Fruit fly (Drosophila melanogaster) whole organism, embryonic: ENCODE measurements around the gene CG8006.

Experiments
- Antp ChIP-seq: fragments of 200-800 bp; sonication (Bioruptor generic); optimal IDR thresholded peaks from 3 replicates; lab custom pipeline; 2016; ENCODE audit warnings: missing biosample characterization, missing genetic modification characterization
- Atf-2 ChIP-seq: fragments of 200-800 bp; sonication (Bioruptor generic); optimal IDR thresholded peaks from 2 replicates; lab custom pipeline; 2016; ENCODE audit warnings: missing biosample characterization, missing genetic modification characterization
- CG10209 ChIP-seq: fragments of 200-800 bp; sonication (Bioruptor generic); optimal IDR thresholded peaks from 3 replicates; lab custom pipeline; 2017; ENCODE audit warnings: missing biosample characterization, mild to moderate bottlenecking, missing genetic modification characterization, missing genetic modification reagents
- CG10366 ChIP-seq: fragments of 200-800 bp; sonication (Bioruptor generic); IDR thresholded peaks from 2 replicates; pipeline ENCODE4 v1.3.6; 2022; ENCODE audit warnings: missing biosample characterization, missing genetic modification characterization
- CG10462 ChIP-seq: fragments of 200-800 bp; sonication (Bioruptor generic); optimal IDR thresholded peaks from 2 replicates; lab custom pipeline; 2016; ENCODE audit warnings: missing biosample characterization, missing genetic modification characterization
- CG13296 ChIP-seq: fragments of 200-800 bp; sonication (Bioruptor generic); optimal IDR thresholded peaks from 3 replicates; lab custom pipeline; 2018; ENCODE audit warnings: missing biosample characterization, mild to moderate bottlenecking, missing genetic modification characterization
- CG18619 ChIP-seq: fragments of 200-800 bp; sonication (Bioruptor generic); optimal IDR thresholded peaks from 3 replicates; lab custom pipeline; 2017; ENCODE audit warnings: missing biosample characterization, mild to moderate bottlenecking, missing genetic modification characterization
- CG30020 ChIP-seq: fragments of 200-800 bp; optimal IDR thresholded peaks from 2 replicates; lab custom pipeline; 2019; ENCODE audit warnings: missing biosample characterization, mild to moderate bottlenecking, missing genetic modification characterization, moderate library complexity
- CG3163 ChIP-seq: fragments of 200-800 bp; sonication (Bioruptor generic); optimal IDR thresholded peaks from 3 replicates; lab custom pipeline; 2016; ENCODE audit warnings: missing biosample characterization, missing genetic modification characterization
- CG3407 ChIP-seq: fragments of 200-800 bp; sonication (Bioruptor generic); optimal IDR thresholded peaks from 2 replicates; lab custom pipeline; 2018; ENCODE audit warnings: missing biosample characterization, mild to moderate bottlenecking, missing genetic modification characterization
- CG34376 ChIP-seq: fragments of 200-800 bp; sonication (Bioruptor generic); optimal IDR thresholded peaks from 2 replicates; lab custom pipeline; 2018; ENCODE audit warnings: missing biosample characterization, mild to moderate bottlenecking, missing genetic modification characterization
- CG4328 ChIP-seq: fragments of 200-800 bp; sonication (Bioruptor generic); optimal IDR thresholded peaks from 3 replicates; lab custom pipeline; 2017; ENCODE audit warnings: missing biosample characterization, missing genetic modification reagents, missing genetic modification characterization
- CG43689 ChIP-seq: fragments of 200-800 bp; sonication (Bioruptor generic); IDR thresholded peaks from 2 replicates; pipeline ENCODE4 v1.3.6; 2022; ENCODE audit warnings: missing biosample characterization, missing genetic modification characterization
- CG4617 ChIP-seq: fragments of 200-800 bp; sonication (Bioruptor generic); optimal IDR thresholded peaks from 3 replicates; lab custom pipeline; 2016; ENCODE audit warnings: missing biosample characterization, missing genetic modification characterization, borderline replicate concordance
- CG6175 ChIP-seq: fragments of 200-800 bp; sonication (Bioruptor generic); IDR thresholded peaks from 3 replicates; pipeline ENCODE4 v1.3.6; 2022; ENCODE audit warnings: missing biosample characterization, missing genetic modification characterization
- CG9727 ChIP-seq: fragments of 200-800 bp; sonication (Bioruptor generic); optimal IDR thresholded peaks from 3 replicates; lab custom pipeline; 2017; ENCODE audit warnings: missing biosample characterization, mild to moderate bottlenecking, missing genetic modification characterization
- Camta ChIP-seq: fragments of 200-800 bp; sonication (Bioruptor generic); optimal IDR thresholded peaks from 2 replicates; lab custom pipeline; 2016; ENCODE audit warnings: missing biosample characterization, missing genetic modification characterization
- Deaf1 ChIP-seq: fragments of 200-800 bp; optimal IDR thresholded peaks from 3 replicates; lab custom pipeline; 2019; ENCODE audit warnings: missing biosample characterization, mild to moderate bottlenecking, missing genetic modification characterization, moderate library complexity
- Doc2 ChIP-seq: fragments of 200-800 bp; sonication (Bioruptor generic); IDR thresholded peaks from 2 replicates; pipeline ENCODE4 v1.3.6; 2022; ENCODE audit warnings: missing biosample characterization, missing genetic modification characterization
- Elba2 ChIP-seq: fragments of 200-800 bp; sonication (Bioruptor generic); optimal IDR thresholded peaks from 3 replicates; lab custom pipeline; 2016; ENCODE audit warnings: missing biosample characterization, missing genetic modification characterization
- Hr78 ChIP-seq, 2 experiments: fragments of 200-800 bp in 1 of 2; fragments of >200 bp in 1 of 2; sonication (Bioruptor generic) in 1 of 2; optimal IDR thresholded peaks; 2 replicates each; lab custom pipeline; 2017 to 2019; ENCODE audit warnings: missing biosample characterization in 2 of 2, missing genetic modification characterization in 2 of 2, mild to moderate bottlenecking in 1 of 2, moderate library complexity in 1 of 2
- Med ChIP-seq: fragments of 200-800 bp; sonication (Bioruptor generic); peaks from one replicate; lab custom pipeline; 2016; ENCODE audit warnings: missing biosample characterization, missing genetic modification characterization, mild to moderate bottlenecking, inconsistent platforms, moderate library complexity
- Myb ChIP-seq: fragments of 200-800 bp; sonication (Bioruptor generic); optimal IDR thresholded peaks from 2 replicates; lab custom pipeline; 2016; ENCODE audit warnings: missing biosample characterization, missing genetic modification characterization
- PHDP ChIP-seq: fragments of 200-800 bp; sonication (Bioruptor generic); optimal IDR thresholded peaks from 3 replicates; lab custom pipeline; 2018; ENCODE audit warnings: missing biosample characterization, mild to moderate bottlenecking, missing genetic modification characterization, moderate library complexity
- Ravus ChIP-seq: fragments of 200-800 bp; sonication (Bioruptor generic); IDR thresholded peaks from 2 replicates; pipeline ENCODE4 v1.3.6; 2022; ENCODE audit warnings: missing biosample characterization, missing genetic modification characterization
- Rfx ChIP-seq: fragments of 200-800 bp; sonication (Bioruptor generic); IDR thresholded peaks from 2 replicates; pipeline ENCODE4 v1.3.6; 2022; ENCODE audit warnings: missing biosample characterization, missing genetic modification characterization
- Sry-δ ChIP-seq: fragments of 200-800 bp; sonication (Bioruptor generic); optimal IDR thresholded peaks from 2 replicates; lab custom pipeline; 2016; ENCODE audit warnings: missing biosample characterization, missing genetic modification characterization
- Stat92E ChIP-seq, 3 experiments: fragments of >200 bp in 2 of 3; fragments of 200-800 bp in 1 of 3; sonication (Bioruptor generic) in 1 of 3; optimal IDR thresholded peaks; 2 replicates each; lab custom pipeline; 2017 to 2019; ENCODE audit warnings: missing biosample characterization in 3 of 3, missing genetic modification characterization in 3 of 3, mild to moderate bottlenecking in 1 of 3, moderate library complexity in 1 of 3
- abd-A ChIP-seq: fragments of 200-800 bp; sonication (Bioruptor generic); optimal IDR thresholded peaks from 3 replicates; lab custom pipeline; 2019; ENCODE audit warnings: missing biosample characterization, mild to moderate bottlenecking, missing genetic modification characterization, moderate library complexity
- chinmo ChIP-seq: fragments of 200-800 bp; sonication (Bioruptor generic); IDR thresholded peaks from 4 replicates; pipeline ENCODE4 v1.3.6; 2022; ENCODE audit warnings: missing biosample characterization, missing genetic modification characterization; ENCODE audit not compliant: partially characterized antibody
- chn ChIP-seq: fragments of 200-800 bp; sonication (Bioruptor generic); optimal IDR thresholded peaks from 2 replicates; lab custom pipeline; 2016; ENCODE audit warnings: missing biosample characterization, missing genetic modification characterization
- crc ChIP-seq: fragments of 200-800 bp; sonication (Bioruptor generic); optimal IDR thresholded peaks from 2 replicates; lab custom pipeline; 2016; ENCODE audit warnings: missing biosample characterization, missing genetic modification characterization
- da ChIP-seq: fragments of 200-800 bp; sonication (Bioruptor generic); optimal IDR thresholded peaks from 2 replicates; lab custom pipeline; 2016; ENCODE audit warnings: missing biosample characterization, missing genetic modification characterization
- danr ChIP-seq: fragments of 200-800 bp; sonication (Bioruptor generic); IDR thresholded peaks from 2 replicates; pipeline ENCODE4 v1.3.6; 2022; ENCODE audit warnings: missing biosample characterization, missing genetic modification characterization
- dimm ChIP-seq: fragments of 200-800 bp; sonication (Bioruptor generic); IDR thresholded peaks from 2 replicates; pipeline ENCODE4 v1.3.6; 2022; ENCODE audit warnings: missing biosample characterization, missing genetic modification characterization
- exex ChIP-seq: fragments of 200-800 bp; sonication (Bioruptor generic); optimal IDR thresholded peaks from 4 replicates; lab custom pipeline; 2018; ENCODE audit warnings: missing biosample characterization, mild to moderate bottlenecking, missing genetic modification characterization, moderate library complexity
- inv ChIP-seq: fragments of 200-800 bp; sonication (Bioruptor generic); IDR thresholded peaks from 2 replicates; pipeline ENCODE4 v1.3.6; 2022; ENCODE audit warnings: missing biosample characterization, missing genetic modification characterization; ENCODE audit not compliant: partially characterized antibody
- jigr1 ChIP-seq: fragments of 200-800 bp; sonication (Bioruptor generic); IDR thresholded peaks from 3 replicates; pipeline ENCODE4 v1.3.6; 2022; ENCODE audit warnings: missing biosample characterization, missing genetic modification characterization
- kah ChIP-seq: fragments of 200-800 bp; sonication (Bioruptor generic); optimal IDR thresholded peaks from 2 replicates; lab custom pipeline; 2018; ENCODE audit warnings: missing biosample characterization, mild to moderate bottlenecking, missing genetic modification characterization
- mld ChIP-seq: fragments of 200-800 bp; sonication (Bioruptor generic); IDR thresholded peaks from 3 replicates; pipeline ENCODE4 v1.3.6; 2022; ENCODE audit warnings: missing biosample characterization, missing genetic modification characterization; ENCODE audit not compliant: partially characterized antibody
- phol ChIP-seq: fragments of 200-800 bp; sonication (Bioruptor generic); optimal IDR thresholded peaks from 3 replicates; lab custom pipeline; 2018; ENCODE audit warnings: missing biosample characterization, mild to moderate bottlenecking, missing genetic modification characterization, moderate library complexity
- pum ChIP-seq: fragments of 200-800 bp; sonication (Bioruptor generic); optimal IDR thresholded peaks from 2 replicates; lab custom pipeline; 2016; ENCODE audit warnings: missing biosample characterization, missing genetic modification characterization
- seq ChIP-seq: fragments of 200-800 bp; sonication (Bioruptor generic); IDR thresholded peaks from 2 replicates; pipeline ENCODE4 v1.3.6; 2022; ENCODE audit warnings: missing biosample characterization, missing genetic modification characterization
- sr ChIP-seq: fragments of 200-800 bp; sonication (Bioruptor generic); IDR thresholded peaks from 3 replicates; pipeline ENCODE4 v1.3.6; 2022; ENCODE audit warnings: missing biosample characterization, missing genetic modification characterization
- ssp ChIP-seq: fragments of 200-800 bp; sonication (Bioruptor generic); IDR thresholded peaks from 2 replicates; pipeline ENCODE4 v1.3.6; 2022; ENCODE audit warnings: missing biosample characterization, missing genetic modification characterization
- tll ChIP-seq, 2 experiments: fragments of 200-800 bp in 1 of 2; fragments of >200 bp in 1 of 2; sonication (Bioruptor generic) in 1 of 2; optimal IDR thresholded peaks; 2 replicates each; lab custom pipeline; 2017 to 2019; ENCODE audit warnings: missing biosample characterization in 2 of 2, missing genetic modification characterization in 2 of 2, mild to moderate bottlenecking in 1 of 2, moderate library complexity in 1 of 2
- ttk ChIP-seq: fragments of 200-800 bp; sonication (Bioruptor generic); IDR thresholded peaks from 2 replicates; pipeline ENCODE4 v2.1.2; 2022; ENCODE audit warnings: missing biosample characterization, missing genetic modification characterization
- unc-4 ChIP-seq: fragments of 200-800 bp; sonication (Bioruptor generic); IDR thresholded peaks from 2 replicates; pipeline ENCODE4 v1.3.6; 2022; ENCODE audit warnings: missing biosample characterization, missing genetic modification characterization; ENCODE audit not compliant: partially characterized antibody

CG8006 gene

dm6 chr3L:8186627-8187396 lies 24.9 kb upstream of the CG8006 start, which contains the start of the genes ERR and Atg18a (continued):
- TF ChIP-seq mld (GFP tag; lab: Robert Waterston, UW) (no peak), inv (GFP tag; lab: Robert Waterston, UW) (peak; percentile 61; the same call in 1 of the 2 replicates), Med (GFP tag; lab: Kevin White, UChicago) (peak; percentile 97), pum (GFP tag; lab: Kevin White, UChicago) (peak; percentile 83), Hr78 (GFP tag; optimal IDR thresholded peaks at IDR 0.05; lab: Kevin White, UChicago) (no peak), exex (tag; lab: Kevin White, UChicago) (peak; percentile 50), phol (tag; lab: Kevin White, UChicago) (peak; percentile 90), sr (peak; percentile 46; the same call in 1 of the 3 replicates), CG4328 (GFP tag; lab: Kevin White, UChicago) (peak; percentile 65), da (GFP tag; lab: Kevin White, UChicago) (peak; percentile 1), CG6175 (GFP tag; lab: Robert Waterston, UW) (peak; percentile 76; the same call in 2 of the 3 replicates), CG3407 (GFP tag; lab: Kevin White, UChicago) (peak; percentile 28), CG30020 (peak; percentile 83), Atf-2 (GFP tag; lab: Kevin White, UChicago) (peak; percentile 45), crc (GFP tag; lab: Kevin White, UChicago) (peak; percentile 36), ttk (GFP tag; lab: Robert Waterston, UW) (peak; percentile 81), Ravus (GFP tag; lab: Robert Waterston, UW) (peak; percentile 41), Rfx (GFP tag; lab: Robert Waterston, UW) (peak; percentile 94), Deaf1 (tag; lab: Kevin White, UChicago) (peak; percentile 28), PHDP (peak; percentile 75), CG43689 (GFP tag; lab: Robert Waterston, UW) (peak; percentile 58), danr (GFP tag; lab: Robert Waterston, UW) (peak; percentile 79; the same call in 1 of the 2 replicates), CG3163 (peak; percentile 54), CG10209 (GFP tag; lab: Kevin White, UChicago) (peak; percentile 74), CG10462 (GFP tag; lab: Kevin White, UChicago) (peak; percentile 71), chinmo (GFP tag; lab: Robert Waterston, UW) (peak; percentile 47; the same call in 1 of the 4 replicates), Sry-δ (GFP tag; lab: Kevin White, UChicago) (peak; percentile 58), Myb (GFP tag; lab: Kevin White, UChicago) (peak; percentile 51), CG18619 (GFP tag; lab: Kevin White, UChicago) (peak; percentile 86), CG10366 (GFP tag; lab: Robert Waterston, UW) (peak; percentile 84), Doc2 (GFP tag; lab: Robert Waterston, UW) (peak; percentile 77; the same call in 1 of the 2 replicates), Camta (GFP tag; lab: Kevin White, UChicago) (peak; percentile 56), CG13296 (GFP tag; lab: Kevin White, UChicago) (peak; percentile 51), kah (GFP tag; lab: Kevin White, UChicago) (peak; percentile 3), tll (GFP tag; optimal IDR thresholded peaks at IDR 0.05; lab: Kevin White, UChicago) (peak in 1 of 2 experiments; percentile 90), abd-A (no peak), unc-4 (GFP tag; lab: Robert Waterston, UW) (peak; percentile 62; the same call in 1 of the 2 replicates), CG9727 (peak; percentile 84), jigr1 (peak; percentile 71; the same call in 2 of the 3 replicates), ssp (GFP tag; lab: Robert Waterston, UW) (peak; percentile 83), CG34376 (peak; percentile 57), chn (GFP tag; lab: Kevin White, UChicago) (peak; percentile 87), Stat92E (GFP tag; optimal IDR thresholded peaks at IDR 0.05; lab: Kevin White, UChicago) (peak in 1 of 3 experiments; percentile 7), Elba2 (GFP tag; lab: Kevin White, UChicago) (peak; percentile 73), CG4617 (GFP tag; lab: Kevin White, UChicago) (peak; percentile 74), dimm (GFP tag; lab: Robert Waterston, UW) (peak; percentile 54; the same call in 1 of the 2 replicates), seq (GFP tag; lab: Robert Waterston, UW) (peak; percentile 77), Antp (GFP tag; lab: Kevin White, UChicago) (peak; percentile 85)
